Fruit fly (Drosophila melanogaster) whole organism, pupa: ENCODE measurements around the gene raw.

Source experiments
- CG10348 ChIP-seq: fragments of 200-800 bp; sonication (Bioruptor generic); IDR thresholded peaks from 2 replicates; pipeline ENCODE4 v1.3.6; 2022; ENCODE audit warnings: missing biosample characterization, missing genetic modification characterization
- CG12605 ChIP-seq: fragments of 200-800 bp; sonication (Bioruptor generic); IDR thresholded peaks from 2 replicates; pipeline ENCODE4 v1.3.6; 2022; ENCODE audit warnings: missing biosample characterization, missing genetic modification characterization
- CG13204 ChIP-seq: fragments of 200-800 bp; sonication (Bioruptor generic); optimal IDR thresholded peaks from 2 replicates; lab custom pipeline; 2018; ENCODE audit warnings: missing biosample characterization, mild to moderate bottlenecking, missing genetic modification characterization, moderate library complexity
- CG14655 ChIP-seq: fragments of 200-800 bp; sonication (Bioruptor generic); optimal IDR thresholded peaks from 3 replicates; lab custom pipeline; 2017; ENCODE audit warnings: mild to moderate bottlenecking, missing biosample characterization, missing genetic modification reagents, missing genetic modification characterization
- CG15710 ChIP-seq: fragments of 200-800 bp; sonication (Bioruptor generic); optimal IDR thresholded peaks from 2 replicates; lab custom pipeline; 2018; ENCODE audit warnings: missing biosample characterization, mild to moderate bottlenecking, missing genetic modification characterization, moderate library complexity
- CG17806 ChIP-seq: fragments of 200-800 bp; sonication (Bioruptor generic); optimal IDR thresholded peaks from 2 replicates; lab custom pipeline; 2018; ENCODE audit warnings: missing biosample characterization, mild to moderate bottlenecking, missing genetic modification characterization, moderate library complexity
- CG32121 ChIP-seq: fragments of 200-800 bp; sonication (Bioruptor generic); IDR thresholded peaks from 2 replicates; pipeline ENCODE4 v1.3.6; 2022; ENCODE audit warnings: missing biosample characterization, missing genetic modification characterization
- CG34367 ChIP-seq: fragments of 200-800 bp; sonication (Bioruptor generic); optimal IDR thresholded peaks from 2 replicates; lab custom pipeline; 2018; ENCODE audit warnings: missing biosample characterization, mild to moderate bottlenecking, missing genetic modification characterization
- CG4496 ChIP-seq: fragments of 200-800 bp; sonication (Bioruptor generic); IDR thresholded peaks from 3 replicates; pipeline ENCODE4 v1.3.6; 2022; ENCODE audit warnings: missing biosample characterization, missing genetic modification characterization
- CG8159 ChIP-seq: fragments of 200-800 bp; sonication (Bioruptor generic); optimal IDR thresholded peaks from 3 replicates; lab custom pipeline; 2018; ENCODE audit warnings: missing biosample characterization, mild to moderate bottlenecking, missing genetic modification characterization, moderate library complexity
- CG8301 ChIP-seq: fragments of 200-800 bp; sonication (Bioruptor generic); optimal IDR thresholded peaks from 2 replicates; lab custom pipeline; 2018; ENCODE audit warnings: missing biosample characterization, mild to moderate bottlenecking, missing genetic modification characterization
- CG9948 ChIP-seq: fragments of 200-800 bp; sonication (Bioruptor generic); optimal IDR thresholded peaks from 2 replicates; lab custom pipeline; 2018; ENCODE audit warnings: missing biosample characterization, mild to moderate bottlenecking, missing genetic modification characterization, moderate library complexity
- D1 ChIP-seq: fragments of 200-800 bp; sonication (Bioruptor generic); optimal IDR thresholded peaks from 2 replicates; lab custom pipeline; 2018; ENCODE audit warnings: missing biosample characterization, mild to moderate bottlenecking, missing genetic modification characterization, moderate library complexity
- EcR ChIP-seq: fragments of 200-800 bp; sonication (Bioruptor generic); optimal IDR thresholded peaks from 3 replicates; lab custom pipeline; 2019; ENCODE audit warnings: missing biosample characterization, missing genetic modification characterization, mild to moderate bottlenecking, moderate library complexity, missing genetic modification reagents
- Ets98B ChIP-seq: fragments of 200-800 bp; sonication (Bioruptor generic); IDR thresholded peaks from 2 replicates; pipeline ENCODE4 v1.3.6; 2022; ENCODE audit warnings: missing biosample characterization, missing genetic modification characterization
- Pif1A ChIP-seq: fragments of 200-800 bp; sonication (Bioruptor generic); optimal IDR thresholded peaks from 3 replicates; lab custom pipeline; 2016; ENCODE audit warnings: missing biosample characterization, missing genetic modification characterization
- Pif1B ChIP-seq: fragments of 200-800 bp; sonication (Bioruptor generic); optimal IDR thresholded peaks from 3 replicates; lab custom pipeline; 2016; ENCODE audit warnings: missing biosample characterization, missing genetic modification characterization
- Snoo ChIP-seq: fragments of 200-800 bp; sonication (Bioruptor generic); optimal IDR thresholded peaks from 3 replicates; lab custom pipeline; 2017; ENCODE audit warnings: missing biosample characterization, mild to moderate bottlenecking, missing genetic modification characterization, inconsistent platforms
- fd96Ca ChIP-seq: fragments of 200-800 bp; sonication (Bioruptor generic); IDR thresholded peaks from 3 replicates; pipeline ENCODE4 v1.3.6; 2022; ENCODE audit warnings: missing biosample characterization, missing genetic modification characterization
- gl ChIP-seq: fragments of 200-800 bp; sonication (Bioruptor generic); optimal IDR thresholded peaks from 2 replicates; lab custom pipeline; 2018; ENCODE audit warnings: missing biosample characterization, mild to moderate bottlenecking, missing genetic modification characterization
- rn ChIP-seq: fragments of 200-800 bp; sonication (Bioruptor generic); IDR thresholded peaks from 2 replicates; pipeline ENCODE4 v1.3.6; 2022; ENCODE audit warnings: missing biosample characterization, missing genetic modification characterization

The raw gene

dm6 chr2L:8768660-8769138, 28.2 kb upstream of the raw start, which contains the start of gene LManIII:
LManIII (minus strand) TSS chr2L:8768710.
- TF ChIP-seq Pif1B (GFP tag; lab: Kevin White, UChicago) (no peak), CG13204 (GFP tag; lab: Kevin White, UChicago) (no peak), CG8301 (no peak), Ets98B (GFP tag; lab: Robert Waterston, UW) (no peak)

- TF ChIP-seq Pif1B (GFP tag; lab: Kevin White, UChicago) (no peak), CG10348 (GFP tag; lab: Robert Waterston, UW) (no peak), CG34367 (tag; lab: Kevin White, UChicago) (no peak), CG14655 (GFP tag; lab: Kevin White, UChicago) (peak; percentile 41), fd96Ca (GFP tag; lab: Robert Waterston, UW) (no peak), Ets98B (GFP tag; lab: Robert Waterston, UW) (no peak), D1 (tag; lab: Kevin White, UChicago) (no peak), CG12605 (GFP tag; lab: Robert Waterston, UW) (no peak), rn (no peak), CG8159 (tag; lab: Kevin White, UChicago) (peak; percentile 33), Snoo (tag; lab: Kevin White, UChicago) (no peak), CG8301 (no peak), CG15710 (tag; lab: Kevin White, UChicago) (no peak)
These were observed 22.4 kb upstream of the raw start for dm6 chr2L:8762833-8763232.

DNA sequence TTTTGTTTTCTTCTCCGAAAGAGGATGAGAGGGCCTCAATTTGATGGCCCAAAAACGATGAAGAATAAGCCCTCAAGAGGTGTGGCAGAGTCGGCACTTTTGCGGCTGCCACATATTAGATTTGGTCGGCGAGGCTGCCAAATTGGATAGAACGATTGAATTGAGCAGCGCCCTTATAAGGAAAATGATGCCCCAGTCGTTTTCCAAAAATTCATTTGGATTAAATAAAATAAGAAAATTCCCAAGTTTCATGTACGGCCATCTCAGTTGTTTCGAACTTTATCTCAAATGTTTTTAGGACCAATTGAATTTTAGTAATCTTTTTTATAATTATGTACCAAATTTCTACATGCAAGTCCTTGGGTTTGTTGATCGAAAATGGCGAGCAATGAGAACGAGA, 11.6 kb upstream of the raw start, which contains the start of the genes CG45307 and CG12438:
CG45307 (minus strand) TSS at position 101 of the 400 bp plus-strand sequence.
CG12438 (plus strand) TSS at position 264 of the 400 bp plus-strand sequence.
- no peak for TF ChIP-seq Ets98B (GFP tag; lab: Robert Waterston, UW)
- TF ChIP-seq D1 (tag; lab: Kevin White, UChicago) = no peak
- TF ChIP-seq CG10348 (GFP tag; lab: Robert Waterston, UW) = no peak
- TF ChIP-seq CG34367 (tag; lab: Kevin White, UChicago) = no peak
- no peak for TF ChIP-seq CG4496 (GFP tag; lab: Robert Waterston, UW)
- no peak for TF ChIP-seq CG9948 (tag; lab: Kevin White, UChicago)
- TF ChIP-seq CG32121 = no peak
- TF ChIP-seq fd96Ca (GFP tag; lab: Robert Waterston, UW) = no peak
- TF ChIP-seq rn = no peak
- TF ChIP-seq Pif1A (GFP tag; lab: Kevin White, UChicago) = no peak
- no peak for TF ChIP-seq gl (tag; lab: Kevin White, UChicago)
- TF ChIP-seq Pif1B (GFP tag; lab: Kevin White, UChicago) = no peak
- TF ChIP-seq CG14655 (GFP tag; lab: Kevin White, UChicago) = no peak
- no peak for TF ChIP-seq CG17806 (tag; lab: Kevin White, UChicago)
- no peak for TF ChIP-seq CG8159 (tag; lab: Kevin White, UChicago)

dm6 chr2L:8747480-8747879, 7.0 kb upstream of the raw start:
- no peak for TF ChIP-seq gl (tag; lab: Kevin White, UChicago)
- TF ChIP-seq CG8159 (tag; lab: Kevin White, UChicago) = no peak
- no peak for TF ChIP-seq CG13204 (GFP tag; lab: Kevin White, UChicago)
- no peak for TF ChIP-seq Pif1A (GFP tag; lab: Kevin White, UChicago)
- TF ChIP-seq CG8301 = no peak
- no peak for TF ChIP-seq fd96Ca (GFP tag; lab: Robert Waterston, UW)
- TF ChIP-seq CG10348 (GFP tag; lab: Robert Waterston, UW) = no peak
- TF ChIP-seq CG9948 (tag; lab: Kevin White, UChicago) = no peak
- TF ChIP-seq CG12605 (GFP tag; lab: Robert Waterston, UW) = no peak

- TF ChIP-seq Pif1B (GFP tag; lab: Kevin White, UChicago) (peak; percentile 4), Pif1A (GFP tag; lab: Kevin White, UChicago) (no peak)
These were observed 5.9 kb upstream of the raw start for dm6 chr2L:8746350-8746759.

DNA sequence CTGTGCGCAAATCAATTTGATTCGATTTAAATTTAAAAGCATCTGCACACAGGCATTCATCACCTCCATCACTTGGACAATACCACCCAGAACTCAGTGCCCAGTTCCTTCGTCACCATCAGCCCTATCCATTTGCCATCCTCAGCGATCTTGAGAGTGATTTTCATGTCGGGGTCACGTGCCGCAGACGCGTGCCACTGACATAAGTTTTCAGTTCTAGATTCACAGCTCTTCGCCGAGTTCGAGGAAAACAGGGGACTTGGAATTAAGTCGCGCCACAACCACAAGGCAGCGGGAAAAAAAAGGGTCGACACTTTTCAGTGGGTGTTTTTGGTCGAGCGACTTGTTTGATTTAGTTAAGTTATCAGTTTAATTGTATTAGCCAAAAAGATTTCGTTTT, 2.6 kb upstream of the raw start:
- no peak for TF ChIP-seq Pif1B (GFP tag; lab: Kevin White, UChicago)
- TF ChIP-seq CG4496 (GFP tag; lab: Robert Waterston, UW) = no peak
- TF ChIP-seq CG12605 (GFP tag; lab: Robert Waterston, UW) = no peak
- TF ChIP-seq EcR = no peak
- TF ChIP-seq CG9948 (tag; lab: Kevin White, UChicago) = no peak
- TF ChIP-seq CG32121 = no peak
- TF ChIP-seq CG8301 = no peak
- no peak for TF ChIP-seq gl (tag; lab: Kevin White, UChicago)

- TF ChIP-seq CG8159 (tag; lab: Kevin White, UChicago) (no peak), Ets98B (GFP tag; lab: Robert Waterston, UW) (no peak), CG14655 (GFP tag; lab: Kevin White, UChicago) (no peak), CG13204 (GFP tag; lab: Kevin White, UChicago) (no peak), CG4496 (GFP tag; lab: Robert Waterston, UW) (no peak), CG8301 (no peak), Snoo (tag; lab: Kevin White, UChicago) (no peak), CG32121 (no peak), Pif1A (GFP tag; lab: Kevin White, UChicago) (no peak), CG15710 (tag; lab: Kevin White, UChicago) (no peak), CG9948 (tag; lab: Kevin White, UChicago) (no peak), rn (no peak)
These were observed 358 bp upstream of the raw start for dm6 chr2L:8740757-8741278.
